Worm (Caenorhabditis elegans): ENCODE data around the gene eif-3.B.

Gene eif-3.B

DNA sequence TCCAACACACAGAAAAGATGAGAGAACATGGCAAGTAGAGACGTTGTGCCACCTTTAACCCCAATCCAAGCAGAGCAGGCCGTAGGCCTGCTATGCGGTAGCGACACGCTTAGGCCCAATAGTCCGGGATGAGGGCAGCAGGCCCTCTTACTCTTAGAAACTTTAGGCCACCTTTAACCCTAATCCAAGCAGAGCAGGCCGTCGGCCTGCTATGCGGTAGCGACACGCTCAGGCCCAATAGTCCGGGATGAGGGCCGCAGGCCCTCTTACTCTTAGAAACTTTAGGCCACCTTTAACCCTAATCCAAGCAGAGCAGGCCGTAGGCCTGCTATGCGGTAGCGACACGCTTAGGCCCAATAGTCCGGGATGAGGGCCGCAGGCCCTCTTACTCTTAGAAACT, 29.5 kb upstream of the eif-3.B start:
- 0 out of 2 replicates have a peak, but pooled peaks have one; percentile 66 for TF ChIP-seq aptf-3 (GFP tag; IDR thresholded peaks at IDR 0.05)

DNA sequence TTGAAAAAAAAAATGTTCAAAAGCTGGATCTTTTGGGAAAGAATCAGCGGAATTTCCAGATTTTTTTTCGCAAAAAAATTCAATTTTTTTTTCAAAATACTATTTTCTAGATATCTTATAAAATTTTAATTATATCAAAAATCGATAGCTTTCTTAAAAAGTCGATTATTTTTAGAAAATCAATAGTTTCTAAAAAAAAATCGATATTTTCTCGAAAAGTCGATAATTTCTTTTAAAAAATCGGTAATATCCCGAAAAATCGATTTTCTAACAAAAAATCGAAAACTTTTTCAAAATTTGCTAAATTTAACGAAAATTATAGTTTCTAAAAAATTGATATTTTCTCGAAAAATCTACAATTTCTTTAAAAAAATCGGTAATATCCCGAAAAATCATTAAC, 26.4 kb upstream of the eif-3.B start:
- TF ChIP-seq ztf-28 (GFP tag; IDR thresholded peaks at IDR 0.05) (no peak), K12H6.12 (tag; optimal IDR thresholded peaks at IDR 0.05) (no peak), madf-8 (GFP tag; conservative IDR thresholded peaks at IDR 0.05) (no peak), akir-1 (GFP tag; optimal IDR thresholded peaks at IDR 0.05) (no peak), die-1 (tag; optimal IDR thresholded peaks at IDR 0.05) (no peak), Y79H2A.3 (GFP tag; conservative IDR thresholded peaks at IDR 0.05) (no peak), mes-4 (tag; optimal IDR thresholded peaks at IDR 0.05) (no peak), ZK185.1 (tag; optimal IDR thresholded peaks at IDR 0.05; ENCODE audit: poor library complexity, severe bottlenecking) (no peak), ztf-6 (GFP tag; IDR thresholded peaks at IDR 0.05) (no peak), egrh-3 (GFP tag; IDR thresholded peaks at IDR 0.05) (no peak), zfh-2 (GFP tag; conservative IDR thresholded peaks at IDR 0.05) (no peak), F37B4.10 (GFP tag; IDR thresholded peaks at IDR 0.05) (no peak), nfya-1 (tag; optimal IDR thresholded peaks at IDR 0.05; ENCODE audit: borderline replicate concordance, insufficient read depth) (no peak), ztf-25 (GFP tag; IDR thresholded peaks at IDR 0.05) (no peak), zim-3 (tag; optimal IDR thresholded peaks at IDR 0.05) (no peak), unc-130 (GFP tag; optimal IDR thresholded peaks at IDR 0.05) (no peak), somi-1 (GFP tag; optimal IDR thresholded peaks at IDR 0.05) (no peak), ccch-3 (GFP tag; optimal IDR thresholded peaks at IDR 0.05) (no peak), mcd-1 (GFP tag; IDR thresholded peaks at IDR 0.05) (no peak), attf-6 (GFP tag; IDR thresholded peaks at IDR 0.05) (no peak)

DNA sequence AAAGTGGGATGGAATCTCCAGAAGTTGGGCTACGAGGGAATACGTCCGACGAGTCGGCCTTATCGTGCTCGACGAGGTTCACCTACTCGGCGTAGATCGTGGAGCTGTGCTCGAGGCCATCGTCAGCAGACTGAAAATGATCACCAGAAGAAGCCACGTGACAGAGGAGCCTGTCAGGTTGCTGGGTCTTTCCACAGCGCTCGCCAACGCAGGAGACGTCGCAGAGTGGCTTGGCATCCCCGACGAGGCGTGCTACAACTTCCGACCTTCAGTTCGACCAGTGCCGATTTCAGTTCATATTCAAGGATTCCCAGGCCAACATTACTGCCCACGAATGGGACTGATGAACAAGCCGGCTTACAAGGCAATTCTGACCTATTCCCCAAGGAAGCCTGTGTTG, 24.1 kb upstream of the eif-3.B start:
- no peak for TF ChIP-seq aptf-3 (GFP tag; IDR thresholded peaks at IDR 0.05)
- TF ChIP-seq zfh-2 (GFP tag; conservative IDR thresholded peaks at IDR 0.05), result peak; percentile 59; the same call in 1 of the 2 replicates
- TF ChIP-seq Y95B8A.8 (GFP tag; IDR thresholded peaks at IDR 0.05), result no peak

DNA sequence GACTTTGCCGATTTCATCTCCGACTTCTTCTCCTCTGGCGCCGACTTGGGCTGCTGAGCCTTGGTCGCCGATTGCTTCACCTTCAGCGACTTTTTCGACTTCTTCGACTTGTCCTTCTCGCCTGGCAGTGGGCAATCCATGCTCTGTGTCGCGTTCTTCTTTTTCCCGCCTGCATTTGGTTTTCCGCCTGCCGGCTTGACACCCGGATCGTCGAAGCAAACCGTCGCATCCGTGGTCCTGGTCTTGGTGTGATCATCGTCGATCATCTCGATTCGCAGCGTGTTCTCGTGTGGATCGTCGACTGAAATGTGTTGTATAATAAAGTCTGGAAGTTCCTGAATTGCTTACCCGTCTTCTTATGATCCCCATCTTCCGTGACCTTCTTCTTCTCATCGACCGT, 23.1 kb upstream of the eif-3.B start:
- TF ChIP-seq zfh-2 (GFP tag; conservative IDR thresholded peaks at IDR 0.05) (peak; percentile 73), lsl-1 (GFP tag; optimal IDR thresholded peaks at IDR 0.05) (no peak), snpc-3.4 (tag; optimal IDR thresholded peaks at IDR 0.05) (no peak), snpc-1.1 (tag; optimal IDR thresholded peaks at IDR 0.05; ENCODE audit: insufficient read depth) (no peak), ceh-40 (GFP tag; IDR thresholded peaks at IDR 0.05) (no peak)

DNA sequence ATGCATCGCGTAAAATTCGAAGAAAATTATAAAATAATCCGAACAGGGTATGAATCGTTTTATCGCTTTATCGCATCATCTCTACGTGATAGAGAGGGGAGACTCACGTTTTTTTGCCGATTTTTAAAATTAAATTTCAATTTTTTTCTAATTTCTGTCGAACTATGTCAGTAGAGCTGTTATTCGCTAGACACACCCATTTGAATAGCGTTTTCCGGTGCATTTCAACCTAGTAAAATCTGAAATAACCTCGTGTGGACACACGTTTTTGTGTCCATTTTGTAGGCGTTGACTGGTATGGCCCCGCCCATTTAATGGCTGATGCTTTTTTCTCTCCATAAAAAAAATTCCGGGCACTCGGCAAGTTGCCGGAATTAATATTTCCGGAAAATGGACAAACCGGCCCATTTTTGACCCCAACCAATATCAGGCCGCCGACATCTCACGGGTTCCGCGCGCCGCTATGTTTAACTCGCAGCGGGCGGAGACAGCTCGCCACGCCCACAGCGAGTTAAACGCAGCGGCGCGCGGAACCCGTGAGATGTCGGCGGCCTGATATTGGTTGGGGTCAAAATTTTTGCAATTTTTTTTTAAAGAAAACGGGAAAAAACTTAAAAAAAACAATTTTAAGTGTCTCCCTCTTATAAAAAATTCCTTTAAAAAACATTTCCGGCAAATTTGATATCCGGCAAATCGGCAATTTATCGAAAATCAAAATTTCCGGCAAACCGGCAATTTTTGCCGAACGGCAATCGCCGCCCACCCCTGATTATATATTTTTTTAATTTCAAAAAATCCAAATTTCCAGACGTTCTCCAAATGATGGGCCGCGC, 22.0 kb upstream of the eif-3.B start, which contains the start of gene Y54E2A.7:
TSS of gene Y54E2A.7 (minus strand) at position 51 of the 833 bp plus-strand sequence.
- TF ChIP-seq lag-1 (GFP tag; IDR thresholded peaks at IDR 0.05), result no peak
- no peak for TF ChIP-seq snpc-4 (GFP tag; optimal IDR thresholded peaks at IDR 0.05)
- peak in 2 of 4 experiments; percentile 85 to 88 for TF ChIP-seq snpc-4 (tag; optimal IDR thresholded peaks at IDR 0.05)

DNA sequence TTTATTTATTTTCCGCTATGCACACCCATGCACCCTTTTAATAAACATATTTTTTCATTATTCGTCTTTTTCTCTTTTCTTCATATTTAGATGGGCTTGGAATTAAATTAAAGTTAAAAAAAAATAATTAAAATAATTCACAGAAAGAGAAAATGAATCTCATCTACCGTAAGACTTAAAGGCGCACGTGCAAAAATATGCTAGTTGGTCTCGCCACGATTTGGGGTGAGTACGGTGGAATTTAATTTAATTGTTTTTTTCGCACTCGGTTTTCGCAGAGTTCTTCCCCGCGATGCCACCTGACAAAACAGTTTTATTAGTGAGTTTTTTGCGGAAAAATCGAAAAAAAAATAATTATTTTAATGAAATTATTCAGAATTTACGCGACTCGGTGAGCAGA, 17.1 kb upstream of the eif-3.B start, which contains the start of gene Y54E2A.8:
TSS of gene Y54E2A.8 (plus strand) at position 254 of the 400 bp plus-strand sequence.
- no peak for TF ChIP-seq let-526 (GFP tag; IDR thresholded peaks at IDR 0.05)
- peak; percentile 5 for TF ChIP-seq unc-130 (GFP tag; optimal IDR thresholded peaks at IDR 0.05)
- TF ChIP-seq hlh-12 (tag; optimal IDR thresholded peaks at IDR 0.05), result no peak
- no peak for TF ChIP-seq akir-1 (GFP tag; optimal IDR thresholded peaks at IDR 0.05)
- TF ChIP-seq ets-4 (GFP tag; optimal IDR thresholded peaks at IDR 0.05), result no peak
- TF ChIP-seq fkh-3 (tag; optimal IDR thresholded peaks at IDR 0.05), result no peak
- TF ChIP-seq ZK185.1 (tag; optimal IDR thresholded peaks at IDR 0.05; ENCODE audit: poor library complexity, severe bottlenecking), result no peak
- TF ChIP-seq zim-3 (tag; optimal IDR thresholded peaks at IDR 0.05), result no peak
- TF ChIP-seq ceh-91 (GFP tag; IDR thresholded peaks at IDR 0.05), result no peak
- TF ChIP-seq attf-5 (GFP tag; optimal IDR thresholded peaks at IDR 0.05), result no peak
- no peak for TF ChIP-seq ceh-100 (GFP tag; IDR thresholded peaks at IDR 0.05)
- no peak for TF ChIP-seq rcor-1 (GFP tag; IDR thresholded peaks at IDR 0.05)
- TF ChIP-seq C06A6.2 (GFP tag; conservative IDR thresholded peaks at IDR 0.05), result no peak
- TF ChIP-seq F49E8.2 (tag; optimal IDR thresholded peaks at IDR 0.05; ENCODE audit: insufficient read depth), result peak; percentile 16

Measured in whole organism, young adult.